Fruit fly (Drosophila melanogaster) whole organism, embryonic: ENCODE data around the gene CG5139.

ENCODE experiments used
- CG16815 ChIP-seq: fragments of 200-800 bp; sonication (Bioruptor generic); optimal IDR thresholded peaks from 3 replicates; lab custom pipeline; 2017; ENCODE audit warnings: missing biosample characterization, mild to moderate bottlenecking, missing genetic modification characterization
- CG4360 ChIP-seq: fragments of 200-800 bp; sonication (Bioruptor generic); IDR thresholded peaks from 2 replicates; pipeline ENCODE4 v1.3.6; 2022; ENCODE audit warnings: missing biosample characterization, missing genetic modification characterization
- luna ChIP-seq: fragments of 200-800 bp; sonication (Bioruptor generic); optimal IDR thresholded peaks from 2 replicates; lab custom pipeline; 2016; ENCODE audit warnings: missing biosample characterization, missing genetic modification characterization
- tio ChIP-seq: fragments of 200-800 bp; sonication (Bioruptor generic); optimal IDR thresholded peaks from 2 replicates; lab custom pipeline; 2017; ENCODE audit warnings: missing biosample characterization, missing genetic modification characterization, inconsistent platforms

dm6 chr2L:1183799-1184198, 15.3 kb downstream of the CG5139 start, which contains the start of the genes CG5126 and Tgt:
- TF ChIP-seq luna (no peak), CG4360 (no peak), CG16815 (GFP tag; lab: Kevin White, UChicago) (no peak), tio (GFP tag; lab: Kevin White, UChicago) (no peak)
